Fruit fly (Drosophila melanogaster): Measurements from ENCODE around the gene RpS13.

RpS13 gene

dm6 chr2L:8403286-8404270 lies 39.1 kb upstream of the RpS13 start, which contains the start of gene emb (continued):
- TF ChIP-seq disco-r (GFP tag; optimal IDR thresholded peaks at IDR 0.05) (peak; percentile 34), CG12236 (GFP tag; optimal IDR thresholded peaks at IDR 0.05) (peak; percentile 38), CG4854 (GFP tag; optimal IDR thresholded peaks at IDR 0.05) (peak; percentile 43), CG13296 (GFP tag; optimal IDR thresholded peaks at IDR 0.05) (no peak), Ets65A (GFP tag) (peak; percentile 94), eve (GFP tag; optimal IDR thresholded peaks at IDR 0.05) (no peak), ham (GFP tag; IDR thresholded peaks at IDR 0.05) (no peak), sens (GFP tag) (peak; percentile 88), CG7987 (GFP tag; optimal IDR thresholded peaks at IDR 0.05) (peak; percentile 57), lola (GFP tag; optimal IDR thresholded peaks at IDR 0.05) (peak in 1 of 3 experiments; percentile 38), Neu2 (GFP tag; optimal IDR thresholded peaks at IDR 0.05; ENCODE audit: borderline replicate concordance) (no peak), CG2678 (tag; optimal IDR thresholded peaks at IDR 0.05) (no peak), onecut (GFP tag; IDR thresholded peaks at IDR 0.05) (peak; percentile 1; the same call in 1 of the 2 replicates), CG1792 (GFP tag; optimal IDR thresholded peaks at IDR 0.05) (peak; percentile 32), knrl (GFP tag; IDR thresholded peaks at IDR 0.05; ENCODE audit: partially characterized antibody) (peak; percentile 90), CG31388 (GFP tag; optimal IDR thresholded peaks at IDR 0.05) (no peak), Dip2 (GFP tag; IDR thresholded peaks at IDR 0.05) (no peak), Max (GFP tag; optimal IDR thresholded peaks at IDR 0.05) (peak; percentile 49), Doc2 (GFP tag; IDR thresholded peaks at IDR 0.05) (no peak), CG5180 (GFP tag; optimal IDR thresholded peaks at IDR 0.05) (peak; percentile 94), CG9797 (GFP tag; optimal IDR thresholded peaks at IDR 0.05) (peak; percentile 94), CG6765 (GFP tag; optimal IDR thresholded peaks at IDR 0.05) (no peak), sr (GFP tag; IDR thresholded peaks at IDR 0.05) (no peak), ci (GFP tag; IDR thresholded peaks at IDR 0.05) (0 out of 3 replicates have a peak, but pooled peaks have one; percentile 15), pros (GFP tag; optimal IDR thresholded peaks at IDR 0.05) (no peak), ind (GFP tag; optimal IDR thresholded peaks at IDR 0.05) (peak; percentile 37), bigmax (GFP tag; optimal IDR thresholded peaks at IDR 0.05) (no peak), sna (GFP tag; IDR thresholded peaks at IDR 0.05; ENCODE audit: partially characterized antibody) (peak; percentile 93), grau (tag; optimal IDR thresholded peaks at IDR 0.05) (peak; percentile 49), CG7372 (GFP tag; IDR thresholded peaks at IDR 0.05) (no peak), schlank (tag; optimal IDR thresholded peaks at IDR 0.05) (no peak), Med (GFP tag) (peak; percentile 93), wdn (GFP tag; IDR thresholded peaks at IDR 0.05) (no peak), CG34376 (GFP tag; optimal IDR thresholded peaks at IDR 0.05) (peak; percentile 24), org-1 (GFP tag; optimal IDR thresholded peaks at IDR 0.05) (no peak), CG16815 (GFP tag; optimal IDR thresholded peaks at IDR 0.05) (no peak), Lpt (GFP tag; optimal IDR thresholded peaks at IDR 0.05) (no peak), CG10543 (GFP tag; optimal IDR thresholded peaks at IDR 0.05) (no peak), fru (optimal IDR thresholded peaks at IDR 0.05) (no peak), CG10462 (GFP tag; optimal IDR thresholded peaks at IDR 0.05) (no peak), BEAF-32 (GFP tag; optimal IDR thresholded peaks at IDR 0.05) (peak; percentile 91), CG18011 (GFP tag; optimal IDR thresholded peaks at IDR 0.05) (no peak), Drgx (GFP tag; IDR thresholded peaks at IDR 0.05) (peak; percentile 39; the same call in 1 of the 2 replicates), unpg (GFP tag; optimal IDR thresholded peaks at IDR 0.05) (no peak), CG8478 (optimal IDR thresholded peaks at IDR 0.05) (peak; percentile 85), ewg (GFP tag; optimal IDR thresholded peaks at IDR 0.05) (peak; percentile 53), CG10654 (GFP tag; optimal IDR thresholded peaks at IDR 0.05) (peak; percentile 7), Lim3 (GFP tag; IDR thresholded peaks at IDR 0.05) (no peak), CG10267 (tag; optimal IDR thresholded peaks at IDR 0.05) (peak; percentile 74)

Measured in whole organism, embryonic.